Fruit fly (Drosophila melanogaster) whole organism, adult: ENCODE data around the gene S-Lap2.

Source experiments
- CG11617 ChIP-seq: fragments of 200-800 bp; sonication (Bioruptor generic); optimal IDR thresholded peaks from 2 replicates; lab custom pipeline; 2017; ENCODE audit warnings: mild to moderate bottlenecking, missing biosample characterization, missing genetic modification reagents, missing genetic modification characterization
- CG14711 ChIP-seq: fragments of 200-800 bp; sonication (Bioruptor generic); optimal IDR thresholded peaks from 2 replicates; lab custom pipeline; 2018; ENCODE audit warnings: missing biosample characterization, mild to moderate bottlenecking, missing genetic modification characterization, moderate library complexity
- CG7045 ChIP-seq: fragments of 200-800 bp; sonication (Bioruptor generic); optimal IDR thresholded peaks from 2 replicates; lab custom pipeline; 2017; ENCODE audit warnings: missing biosample characterization, mild to moderate bottlenecking, missing genetic modification characterization
- toe ChIP-seq: fragments of 200-800 bp; sonication (Bioruptor generic); optimal IDR thresholded peaks from 2 replicates; lab custom pipeline; 2016; ENCODE audit warnings: missing biosample characterization, missing genetic modification characterization

DNA sequence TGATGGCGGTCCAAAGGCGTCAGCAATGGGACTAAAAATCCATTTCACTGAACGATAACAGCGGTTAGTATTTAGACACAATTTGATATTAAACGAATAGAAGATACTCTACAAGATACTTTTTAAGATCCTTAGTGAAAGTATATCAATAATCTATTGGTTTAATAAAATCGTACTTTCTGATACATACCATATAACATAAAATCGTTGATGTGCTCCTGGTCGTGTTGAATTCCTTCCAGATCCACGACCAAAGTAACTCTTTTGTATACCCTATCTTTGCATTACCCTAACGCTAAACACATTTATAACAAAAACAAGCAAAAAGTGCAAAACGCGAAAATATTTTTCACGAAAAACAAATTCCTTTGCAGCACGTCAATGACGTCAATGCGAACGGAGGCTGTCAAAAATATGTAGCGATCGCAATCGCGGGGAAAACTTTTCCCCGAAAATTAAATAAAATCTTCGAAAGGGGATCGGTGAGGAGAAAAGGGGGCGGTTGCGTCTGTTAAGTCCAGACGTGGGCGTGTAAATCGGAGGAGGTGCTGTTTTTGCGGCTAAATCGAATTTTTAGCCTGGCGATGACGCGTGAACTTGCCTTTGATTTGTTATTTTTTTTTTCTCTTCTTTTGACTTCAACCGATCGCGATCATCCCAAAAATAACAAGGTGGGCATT is 35.7 kb downstream of the S-Lap2 start:
- TF ChIP-seq toe (GFP tag; lab: Kevin White, UChicago), result no peak
- TF ChIP-seq CG14711 (tag; lab: Kevin White, UChicago), result no peak
- no peak for TF ChIP-seq CG11617
- no peak for TF ChIP-seq CG7045 (GFP tag; lab: Kevin White, UChicago)
